Worm (Caenorhabditis elegans) whole organism, late embryonic: ENCODE data around the gene C24H12.1.

Source experiments
- C08G9.2 ChIP-seq: sonication (generic microtip); optimal IDR thresholded peaks from 2 replicates; lab custom pipeline; 2016; ENCODE audit warnings: mild to moderate bottlenecking, missing genetic modification characterization, moderate library complexity, missing compliant biosample characterization
- F13H6.1 ChIP-seq: sonication (generic microtip); optimal IDR thresholded peaks from 2 replicates; lab custom pipeline; 2016; ENCODE audit warnings: missing genetic modification characterization, missing compliant biosample characterization
- K09A11.1 ChIP-seq: sonication (generic microtip); optimal IDR thresholded peaks from 2 replicates; lab custom pipeline; 2017; ENCODE audit warnings: antibody characterized with exemption, mild to moderate bottlenecking, missing genetic modification characterization, missing compliant biosample characterization; ENCODE audit not compliant: insufficient read depth
- Y22D7AL.16 ChIP-seq: sonication (generic microtip); optimal IDR thresholded peaks from 2 replicates; lab custom pipeline; 2016; ENCODE audit warnings: missing genetic modification characterization, missing compliant biosample characterization
- ama-1 ChIP-seq: fragments of 150-350 bp; optimal IDR thresholded peaks from 2 replicates; lab custom pipeline; 2014
- ceh-14 ChIP-seq: sonication (generic microtip); optimal IDR thresholded peaks from 2 replicates; lab custom pipeline; 2016; ENCODE audit warnings: missing genotype, missing genetic modification characterization, missing compliant biosample characterization
- ceh-18 ChIP-seq: sonication (generic microtip); optimal IDR thresholded peaks from 2 replicates; lab custom pipeline; 2016; ENCODE audit warnings: missing genetic modification characterization, missing compliant biosample characterization
- ceh-2 ChIP-seq: sonication (generic microtip); optimal IDR thresholded peaks from 2 replicates; lab custom pipeline; 2016; ENCODE audit warnings: missing genotype, missing genetic modification characterization, missing compliant biosample characterization
- ceh-22 ChIP-seq: sonication (generic microtip); optimal IDR thresholded peaks from 2 replicates; lab custom pipeline; 2017; ENCODE audit warnings: missing biosample characterization, missing genetic modification characterization
- ceh-24 ChIP-seq: sonication (generic microtip); optimal IDR thresholded peaks from 2 replicates; lab custom pipeline; 2016; ENCODE audit warnings: mild to moderate bottlenecking, missing genetic modification characterization, missing compliant biosample characterization
- ceh-30 ChIP-seq: fragments of 150-350 bp; optimal IDR thresholded peaks from 2 replicates; lab custom pipeline; 2014; ENCODE audit warnings: missing biosample characterization, missing genetic modification characterization
- ceh-31 ChIP-seq: sonication (generic microtip); optimal IDR thresholded peaks from 2 replicates; lab custom pipeline; 2016; ENCODE audit warnings: missing genetic modification characterization, missing compliant biosample characterization
- ceh-34 ChIP-seq: sonication (generic microtip); optimal IDR thresholded peaks from 2 replicates; lab custom pipeline; 2016; ENCODE audit warnings: mild to moderate bottlenecking, missing genetic modification characterization, missing compliant biosample characterization
- ceh-48 ChIP-seq: sonication (generic microtip); optimal IDR thresholded peaks from 2 replicates; lab custom pipeline; 2016; ENCODE audit warnings: missing genetic modification characterization, inconsistent platforms, missing compliant biosample characterization
- ceh-6 ChIP-seq: fragments of 200-800 bp; sonication (Bioruptor generic); optimal IDR thresholded peaks from 2 replicates; lab custom pipeline; 2018; ENCODE audit warnings: mild to moderate bottlenecking, missing genetic modification characterization, missing compliant biosample characterization
- che-1 ChIP-seq: sonication (generic microtip); optimal IDR thresholded peaks from 2 replicates; lab custom pipeline; 2016; ENCODE audit warnings: mild to moderate bottlenecking, missing genetic modification characterization, missing compliant biosample characterization
- dmd-4 ChIP-seq: sonication (generic microtip); optimal IDR thresholded peaks from 2 replicates; lab custom pipeline; 2016; ENCODE audit warnings: borderline replicate concordance, missing genetic modification characterization, missing compliant biosample characterization
- dve-1 ChIP-seq: sonication (generic microtip); optimal IDR thresholded peaks from 2 replicates; lab custom pipeline; 2017; ENCODE audit warnings: antibody characterized with exemption, mild to moderate bottlenecking, missing genetic modification characterization, missing compliant biosample characterization
- elt-2 ChIP-seq: sonication (generic microtip); optimal IDR thresholded peaks from 2 replicates; lab custom pipeline; 2016; ENCODE audit warnings: missing genetic modification reagents, missing genetic modification characterization, missing compliant biosample characterization
- elt-4 ChIP-seq: sonication (generic microtip); optimal IDR thresholded peaks from 2 replicates; lab custom pipeline; 2016; ENCODE audit warnings: missing genetic modification characterization, missing compliant biosample characterization
- ets-4 ChIP-seq: sonication (generic microtip); optimal IDR thresholded peaks from 2 replicates; lab custom pipeline; 2016; ENCODE audit warnings: missing genetic modification characterization, missing compliant biosample characterization
- fkh-10 ChIP-seq: fragments of 150-350 bp; optimal IDR thresholded peaks from 2 replicates; lab custom pipeline; 2014; ENCODE audit warnings: missing biosample characterization, missing genetic modification reagents, missing genetic modification characterization
- fkh-6 ChIP-seq: sonication (generic microtip); optimal IDR thresholded peaks from 2 replicates; lab custom pipeline; 2016; ENCODE audit warnings: missing genetic modification characterization, missing compliant biosample characterization
- hlh-13 ChIP-seq: fragments of 200-800 bp; sonication (Bioruptor generic); optimal IDR thresholded peaks from 2 replicates; lab custom pipeline; 2018; ENCODE audit warnings: mild to moderate bottlenecking, missing genetic modification characterization, missing compliant biosample characterization
- hlh-30 ChIP-seq: sonication (generic microtip); optimal IDR thresholded peaks from 2 replicates; lab custom pipeline; 2017; ENCODE audit warnings: antibody characterized with exemption, missing genetic modification characterization, missing compliant biosample characterization; ENCODE audit not compliant: insufficient read depth
- hlh-6 ChIP-seq: sonication (generic microtip); optimal IDR thresholded peaks from 2 replicates; lab custom pipeline; 2016; ENCODE audit warnings: missing genotype, missing genetic modification characterization, missing compliant biosample characterization
- hlh-8 ChIP-seq: sonication (generic microtip); optimal IDR thresholded peaks from 2 replicates; lab custom pipeline; 2016; ENCODE audit warnings: missing genotype, missing genetic modification characterization, missing compliant biosample characterization
- lin-11 ChIP-seq: fragments of 200-800 bp; sonication (Bioruptor generic); optimal IDR thresholded peaks from 2 replicates; lab custom pipeline; 2018; ENCODE audit warnings: mild to moderate bottlenecking, missing genetic modification characterization, missing compliant biosample characterization
- mec-3 ChIP-seq: sonication (generic microtip); optimal IDR thresholded peaks from 2 replicates; lab custom pipeline; 2016; ENCODE audit warnings: borderline replicate concordance, missing genetic modification characterization, missing compliant biosample characterization
- nfya-1 ChIP-seq: sonication (generic microtip); optimal IDR thresholded peaks from 2 replicates; lab custom pipeline; 2017; ENCODE audit warnings: missing genetic modification characterization, mild to moderate bottlenecking, missing compliant biosample characterization, antibody characterized with exemption, moderate library complexity
- nhr-11 ChIP-seq: fragments of 150-350 bp; optimal IDR thresholded peaks from 2 replicates; lab custom pipeline; 2014; ENCODE audit warnings: missing biosample characterization, missing genetic modification characterization
- nhr-232 ChIP-seq: sonication (generic microtip); optimal IDR thresholded peaks from 2 replicates; lab custom pipeline; 2016; ENCODE audit warnings: missing genetic modification characterization, missing compliant biosample characterization
- npax-4 ChIP-seq: sonication (generic microtip); optimal IDR thresholded peaks from 2 replicates; lab custom pipeline; 2016; ENCODE audit warnings: missing genetic modification characterization, missing compliant biosample characterization
- pat-9 ChIP-seq: fragments of 200-800 bp; sonication (Bioruptor generic); optimal IDR thresholded peaks from 2 replicates; lab custom pipeline; 2018; ENCODE audit warnings: mild to moderate bottlenecking, missing genetic modification characterization, moderate library complexity, missing compliant biosample characterization
- pha-2 ChIP-seq: sonication (generic microtip); optimal IDR thresholded peaks from 2 replicates; lab custom pipeline; 2017; ENCODE audit warnings: mild to moderate bottlenecking, missing genetic modification characterization, missing compliant biosample characterization
- ref-2 ChIP-seq: sonication (generic microtip); optimal IDR thresholded peaks from 2 replicates; lab custom pipeline; 2016; ENCODE audit warnings: missing genetic modification characterization, missing compliant biosample characterization
- rnt-1 ChIP-seq: sonication (generic microtip); optimal IDR thresholded peaks from 2 replicates; lab custom pipeline; 2016; ENCODE audit warnings: missing genetic modification characterization, missing compliant biosample characterization
- sox-2 ChIP-seq: fragments of 200-800 bp; sonication (Bioruptor generic); IDR thresholded peaks from 2 replicates; pipeline ENCODE4 v1.3.6; 2022; ENCODE audit warnings: missing genetic modification reagents, missing genetic modification characterization, missing compliant biosample characterization
- sox-4 ChIP-seq: sonication (generic microtip); optimal IDR thresholded peaks from 2 replicates; lab custom pipeline; 2017; ENCODE audit warnings: mild to moderate bottlenecking, missing genetic modification characterization, inconsistent platforms, missing compliant biosample characterization
- syd-9 ChIP-seq: sonication (generic microtip); optimal IDR thresholded peaks from 2 replicates; lab custom pipeline; 2016; ENCODE audit warnings: mild to moderate bottlenecking, missing genetic modification characterization, moderate library complexity, missing compliant biosample characterization
- tbx-7 ChIP-seq: sonication (generic microtip); optimal IDR thresholded peaks from 2 replicates; lab custom pipeline; 2016; ENCODE audit warnings: missing genotype, missing genetic modification characterization, missing compliant biosample characterization
- unc-42 ChIP-seq: sonication (generic microtip); optimal IDR thresholded peaks from 2 replicates; lab custom pipeline; 2016; ENCODE audit warnings: missing genotype, missing genetic modification characterization, missing compliant biosample characterization
- unc-55 ChIP-seq: sonication (generic microtip); optimal IDR thresholded peaks from 2 replicates; lab custom pipeline; 2017; ENCODE audit warnings: missing biosample characterization, missing genetic modification reagents, missing genetic modification characterization
- unc-86 ChIP-seq: sonication (generic microtip); optimal IDR thresholded peaks from 2 replicates; lab custom pipeline; 2016; ENCODE audit warnings: missing genetic modification characterization, missing compliant biosample characterization
- zip-5 ChIP-seq: sonication (generic microtip); optimal IDR thresholded peaks from 2 replicates; lab custom pipeline; 2016; ENCODE audit warnings: missing genetic modification characterization, missing compliant biosample characterization
- ztf-16 ChIP-seq: sonication (generic microtip); optimal IDR thresholded peaks from 2 replicates; lab custom pipeline; 2017; ENCODE audit warnings: missing genetic modification characterization, missing compliant biosample characterization

Gene C24H12.1

DNA sequence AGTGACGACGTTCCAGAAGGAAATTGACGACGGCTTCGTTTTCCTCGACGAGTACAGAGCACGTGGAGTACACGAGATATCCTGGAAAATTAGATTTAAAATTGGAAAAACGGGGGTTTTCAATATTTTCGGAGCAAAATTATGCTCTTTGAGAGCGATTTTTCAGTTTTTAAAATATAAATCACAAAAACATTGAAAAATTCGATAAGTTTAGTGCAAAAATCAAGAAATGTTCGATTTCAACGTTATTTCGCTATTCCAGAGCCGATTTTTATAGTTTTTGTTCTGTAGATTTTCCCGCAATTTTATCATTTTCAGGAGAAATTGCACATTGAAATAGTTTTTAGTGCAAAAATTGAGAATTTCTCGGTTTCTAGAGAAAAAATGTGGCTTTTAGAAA is 32.0 kb downstream of the C24H12.1 start, which contains the start of gene W07E6.5:
TSS of gene W07E6.5 (plus strand) at position 301 of the 400 bp plus-strand sequence.
- TF ChIP-seq ceh-34 (tag; lab: Kevin White, UChicago), result no peak
- no peak for TF ChIP-seq fkh-6 (tag; lab: Kevin White, UChicago)
- no peak for TF ChIP-seq unc-42 (tag; lab: Kevin White, UChicago)
- TF ChIP-seq elt-4 (tag; lab: Kevin White, UChicago), result no peak
- no peak for TF ChIP-seq sox-2 (GFP tag; lab: Robert Waterston, UW)

DNA sequence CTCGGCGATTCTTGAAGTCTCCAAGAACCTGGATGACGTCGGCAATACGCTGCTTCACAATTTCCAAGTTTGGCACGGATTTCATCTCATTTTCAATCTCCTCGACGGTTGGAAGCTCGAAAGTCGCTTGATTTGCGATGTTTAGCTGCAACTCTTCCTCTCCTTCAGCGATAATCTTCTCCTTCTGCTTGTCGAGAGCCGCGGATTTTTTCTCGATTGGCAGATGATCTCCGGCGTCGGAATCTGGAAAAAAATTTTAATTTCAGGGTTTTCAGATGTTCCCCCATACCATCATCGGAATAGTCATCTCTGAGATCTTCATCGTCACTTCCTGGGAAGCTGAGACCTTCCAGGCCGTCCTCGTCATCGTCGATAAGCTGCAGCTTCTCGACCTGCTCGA is 34.1 kb downstream of the C24H12.1 start:
- TF ChIP-seq hlh-30 (no peak), ets-4 (no peak), fkh-6 (tag; lab: Kevin White, UChicago) (no peak), dve-1 (tag; lab: Kevin White, UChicago) (no peak), dmd-4 (tag; lab: Kevin White, UChicago) (no peak), unc-86 (tag; lab: Kevin White, UChicago) (no peak), F13H6.1 (tag; lab: Kevin White, UChicago) (no peak), C08G9.2 (no peak), ceh-6 (GFP tag; lab: Kevin White, UChicago) (no peak), rnt-1 (tag; lab: Kevin White, UChicago) (no peak), unc-55 (GFP tag; lab: Kevin White, UChicago) (no peak), hlh-13 (GFP tag; lab: Kevin White, UChicago) (no peak), tbx-7 (tag; lab: Kevin White, UChicago) (no peak), pat-9 (no peak)

DNA sequence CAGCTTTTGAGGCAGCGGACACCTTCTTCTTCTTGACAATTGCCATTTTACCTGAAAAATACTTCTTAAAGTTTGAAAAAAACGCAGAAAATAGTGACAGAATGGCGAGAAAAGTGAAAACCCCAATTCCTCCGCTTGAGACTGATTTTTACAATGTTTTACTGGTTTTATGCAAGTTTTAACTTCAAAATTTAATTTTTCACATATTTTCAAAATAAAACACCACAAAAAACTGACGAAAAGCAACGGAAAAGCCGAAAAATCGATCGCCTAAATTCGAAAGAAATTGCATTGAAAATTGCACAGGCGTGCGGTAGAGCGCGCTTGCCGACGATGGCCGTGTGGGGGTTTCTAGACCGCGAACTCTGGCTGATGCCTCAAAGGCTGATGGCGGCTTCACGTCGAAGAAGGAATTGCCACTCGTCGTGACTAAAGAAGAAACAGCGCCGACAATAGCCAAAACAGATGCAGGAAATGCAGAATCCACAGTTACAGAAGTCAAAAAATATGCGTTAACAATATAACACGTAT is 34.8 kb downstream of the C24H12.1 start, which contains the start of gene nsun-1:
TSS of gene nsun-1 (minus strand) at position 51 of the 531 bp plus-strand sequence.
- TF ChIP-seq hlh-8 (tag; lab: Kevin White, UChicago) (peak; percentile 40), fkh-10 (GFP tag; lab: Kevin White, UChicago) (no peak), ceh-31 (peak; percentile 88), ceh-24 (tag; lab: Kevin White, UChicago) (no peak), pha-2 (tag; lab: Kevin White, UChicago) (no peak), ceh-6 (GFP tag; lab: Kevin White, UChicago) (no peak), hlh-13 (GFP tag; lab: Kevin White, UChicago) (no peak), lin-11 (tag; lab: Kevin White, UChicago) (no peak), nhr-11 (no peak), ceh-34 (tag; lab: Kevin White, UChicago) (peak; percentile 5), unc-42 (tag; lab: Kevin White, UChicago) (peak; percentile 68), ceh-18 (tag; lab: Kevin White, UChicago) (peak; percentile 34), ama-1 (no peak), ceh-22 (no peak), zip-5 (tag; lab: Kevin White, UChicago) (peak; percentile 60), hlh-6 (tag; lab: Kevin White, UChicago) (no peak), elt-4 (tag; lab: Kevin White, UChicago) (no peak), elt-2 (tag; lab: Kevin White, UChicago) (peak; percentile 14), nfya-1 (tag; lab: Kevin White, UChicago) (peak; percentile 12), ceh-48 (tag; lab: Kevin White, UChicago) (peak; percentile 34), che-1 (tag; lab: Kevin White, UChicago) (no peak), unc-86 (tag; lab: Kevin White, UChicago) (no peak), ztf-16 (tag; lab: Kevin White, UChicago) (peak; percentile 22), K09A11.1 (no peak), ceh-14 (tag; lab: Kevin White, UChicago) (peak; percentile 73), syd-9 (no peak), sox-4 (tag; lab: Kevin White, UChicago) (no peak), fkh-6 (tag; lab: Kevin White, UChicago) (no peak), pat-9 (peak; percentile 29), rnt-1 (tag; lab: Kevin White, UChicago) (peak; percentile 64), mec-3 (tag; lab: Kevin White, UChicago) (peak; percentile 45), Y22D7AL.16 (tag; lab: Kevin White, UChicago) (no peak), ceh-30 (tag; lab: Kevin White, UChicago) (no peak), tbx-7 (tag; lab: Kevin White, UChicago) (peak; percentile 51), ceh-2 (peak; percentile 83), ets-4 (peak; percentile 66), nhr-232 (no peak), F13H6.1 (tag; lab: Kevin White, UChicago) (no peak), npax-4 (tag; lab: Kevin White, UChicago) (no peak), dmd-4 (tag; lab: Kevin White, UChicago) (peak; percentile 32), ref-2 (tag; lab: Kevin White, UChicago) (peak; percentile 49)
